Worm (Caenorhabditis elegans) whole organism, late embryonic: ENCODE measurements around the gene pap-1.

Experiments
- nhr-11 ChIP-seq: fragments of 150-350 bp; optimal IDR thresholded peaks from 2 replicates; lab custom pipeline; 2014; ENCODE audit warnings: missing biosample characterization, missing genetic modification characterization
- nhr-232 ChIP-seq: sonication (generic microtip); optimal IDR thresholded peaks from 2 replicates; lab custom pipeline; 2016; ENCODE audit warnings: missing genetic modification characterization, missing compliant biosample characterization
- ttx-3 ChIP-seq: sonication (generic microtip); optimal IDR thresholded peaks from 2 replicates; lab custom pipeline; 2016; ENCODE audit warnings: missing genetic modification reagents, missing genetic modification characterization, missing compliant biosample characterization

DNA sequence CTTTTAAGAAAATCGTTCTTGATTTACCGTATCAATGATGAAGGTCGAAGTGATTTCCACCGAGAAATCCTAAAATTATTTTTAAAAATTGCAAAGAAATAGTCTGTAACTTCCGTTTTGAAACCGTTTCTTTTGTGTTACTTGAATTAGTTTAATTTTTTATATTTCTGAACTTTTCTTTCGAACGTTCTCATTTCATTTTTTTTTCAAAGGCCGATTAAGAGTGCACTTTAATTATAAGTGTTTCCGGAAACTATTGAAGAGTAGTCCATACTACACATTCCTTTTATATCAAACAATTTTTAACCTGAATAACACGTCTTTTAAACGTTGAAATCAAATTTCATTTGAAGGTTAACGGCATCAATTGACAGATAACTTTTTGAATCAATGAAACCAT lies 25.9 kb downstream of the pap-1 start:
- no peak for TF ChIP-seq nhr-11 (tag; lab: Kevin White, UChicago)
- no peak for TF ChIP-seq nhr-232 (tag; lab: Kevin White, UChicago)
- no peak for TF ChIP-seq ttx-3 (tag; lab: Kevin White, UChicago)
